Fruit fly (Drosophila melanogaster) whole organism, embryonic: ENCODE measurements around the gene CG7407.

Experiments
- B-H1 ChIP-seq: fragments of 200-800 bp; sonication (Bioruptor generic); IDR thresholded peaks from 3 replicates; pipeline ENCODE4 v1.3.6; 2022; ENCODE audit warnings: missing biosample characterization, missing genetic modification characterization
- CG10431 ChIP-seq: fragments of 200-800 bp; sonication (Bioruptor generic); optimal IDR thresholded peaks from 3 replicates; lab custom pipeline; 2018; ENCODE audit warnings: missing biosample characterization, mild to moderate bottlenecking, missing genetic modification characterization
- CG12219 ChIP-seq: fragments of 200-800 bp; sonication (Bioruptor generic); optimal IDR thresholded peaks from 3 replicates; lab custom pipeline; 2018; ENCODE audit warnings: missing biosample characterization, mild to moderate bottlenecking, missing genetic modification characterization
- CG13287 ChIP-seq: fragments of 200-800 bp; sonication (Bioruptor generic); IDR thresholded peaks from 2 replicates; pipeline ENCODE4 v1.3.6; 2022; ENCODE audit warnings: missing biosample characterization, missing genetic modification characterization; ENCODE audit not compliant: partially characterized antibody
- CG14050 ChIP-seq: fragments of 200-800 bp; sonication (Bioruptor generic); IDR thresholded peaks from 3 replicates; pipeline ENCODE4 v1.3.6; 2022; ENCODE audit warnings: missing biosample characterization, missing genetic modification characterization
- CG1529 ChIP-seq: fragments of 200-800 bp; sonication (Bioruptor generic); optimal IDR thresholded peaks from 3 replicates; lab custom pipeline; 2018; ENCODE audit warnings: missing biosample characterization, missing genetic modification characterization
- CG15514 ChIP-seq: fragments of 200-800 bp; sonication (Bioruptor generic); optimal IDR thresholded peaks from 3 replicates; lab custom pipeline; 2017; ENCODE audit warnings: missing biosample characterization, missing genetic modification characterization, mild to moderate bottlenecking, moderate library complexity, missing genetic modification reagents
- CG17186 ChIP-seq: fragments of 200-800 bp; sonication (Bioruptor generic); optimal IDR thresholded peaks from 3 replicates; lab custom pipeline; 2017; ENCODE audit warnings: missing biosample characterization, missing genetic modification reagents, missing genetic modification characterization
- CG17359 ChIP-seq: fragments of 200-800 bp; sonication (Bioruptor generic); optimal IDR thresholded peaks from 3 replicates; lab custom pipeline; 2018; ENCODE audit warnings: missing biosample characterization, mild to moderate bottlenecking, missing genetic modification characterization, moderate library complexity
- CG18262 ChIP-seq: fragments of 200-800 bp; optimal IDR thresholded peaks from 3 replicates; lab custom pipeline; 2019; ENCODE audit warnings: missing biosample characterization, mild to moderate bottlenecking, missing genetic modification characterization, moderate library complexity
- CG2116 ChIP-seq: fragments of 200-800 bp; sonication (Bioruptor generic); optimal IDR thresholded peaks from 3 replicates; lab custom pipeline; 2018; ENCODE audit warnings: missing biosample characterization, mild to moderate bottlenecking, missing genetic modification characterization
- CG2889 ChIP-seq: fragments of 200-800 bp; sonication (Bioruptor generic); IDR thresholded peaks from 3 replicates; pipeline ENCODE4 v1.3.6; 2022; ENCODE audit warnings: missing biosample characterization, missing genetic modification characterization
- CG3065 ChIP-seq: fragments of 200-800 bp; sonication (Bioruptor generic); optimal IDR thresholded peaks from 2 replicates; lab custom pipeline; 2016; ENCODE audit warnings: missing biosample characterization, missing genetic modification characterization
- CG31224 ChIP-seq: fragments of 200-800 bp; sonication (Bioruptor generic); IDR thresholded peaks from 2 replicates; pipeline ENCODE4 v1.3.6; 2022; ENCODE audit warnings: missing biosample characterization, missing genetic modification characterization
- CG31388 ChIP-seq: fragments of 200-800 bp; sonication (Bioruptor generic); optimal IDR thresholded peaks from 2 replicates; lab custom pipeline; 2016; ENCODE audit warnings: missing biosample characterization, missing genetic modification characterization
- CG3407 ChIP-seq: fragments of 200-800 bp; sonication (Bioruptor generic); optimal IDR thresholded peaks from 2 replicates; lab custom pipeline; 2018; ENCODE audit warnings: missing biosample characterization, mild to moderate bottlenecking, missing genetic modification characterization
- CG3995 ChIP-seq: fragments of 200-800 bp; sonication (Bioruptor generic); optimal IDR thresholded peaks from 3 replicates; lab custom pipeline; 2016; ENCODE audit warnings: missing biosample characterization, missing genetic modification characterization
- CG4707 ChIP-seq: fragments of 200-800 bp; sonication (Bioruptor generic); optimal IDR thresholded peaks from 2 replicates; lab custom pipeline; 2018; ENCODE audit warnings: missing biosample characterization, mild to moderate bottlenecking, missing genetic modification characterization, moderate library complexity
- CG6175 ChIP-seq: fragments of 200-800 bp; sonication (Bioruptor generic); IDR thresholded peaks from 3 replicates; pipeline ENCODE4 v1.3.6; 2022; ENCODE audit warnings: missing biosample characterization, missing genetic modification characterization
- CG8359 ChIP-seq: fragments of 200-800 bp; sonication (Bioruptor generic); optimal IDR thresholded peaks from 2 replicates; lab custom pipeline; 2017; ENCODE audit warnings: missing biosample characterization, mild to moderate bottlenecking, missing genetic modification characterization, borderline replicate concordance
- CG8924 ChIP-seq: fragments of 200-800 bp; optimal IDR thresholded peaks from 3 replicates; lab custom pipeline; 2019; ENCODE audit warnings: missing biosample characterization, mild to moderate bottlenecking, missing genetic modification characterization, moderate library complexity
- CG9932 ChIP-seq: fragments of 200-800 bp; sonication (Bioruptor generic); IDR thresholded peaks from 2 replicates; pipeline ENCODE4 v1.3.6; 2022; ENCODE audit warnings: missing biosample characterization, missing genetic modification characterization
- CHES-1-like ChIP-seq: fragments of 200-800 bp; sonication (Bioruptor generic); optimal IDR thresholded peaks from 2 replicates; lab custom pipeline; 2016; ENCODE audit warnings: missing biosample characterization, missing genetic modification characterization
- Dek ChIP-seq: fragments of 200-800 bp; sonication (Bioruptor generic); optimal IDR thresholded peaks from 3 replicates; lab custom pipeline; 2019; ENCODE audit warnings: missing biosample characterization, mild to moderate bottlenecking, missing genetic modification characterization, moderate library complexity
- Dfd ChIP-seq, 2 experiments: fragments of >200 bp; optimal IDR thresholded peaks; 2 replicates each; lab custom pipeline; 2017; ENCODE audit warnings: missing biosample characterization in 2 of 2, missing genetic modification characterization in 2 of 2
- Doc2 ChIP-seq: fragments of 200-800 bp; sonication (Bioruptor generic); IDR thresholded peaks from 2 replicates; pipeline ENCODE4 v1.3.6; 2022; ENCODE audit warnings: missing biosample characterization, missing genetic modification characterization
- Fer3 ChIP-seq: fragments of 200-800 bp; sonication (Bioruptor generic); optimal IDR thresholded peaks from 2 replicates; lab custom pipeline; 2018; ENCODE audit warnings: missing biosample characterization, mild to moderate bottlenecking, missing genetic modification characterization, moderate library complexity
- Hr39 ChIP-seq: fragments of >200 bp; optimal IDR thresholded peaks from 2 replicates; lab custom pipeline; 2017
- Hsf ChIP-seq: fragments of 200-800 bp; sonication (Bioruptor generic); optimal IDR thresholded peaks from 3 replicates; lab custom pipeline; 2016; ENCODE audit warnings: missing biosample characterization, missing genetic modification characterization
- Lhr ChIP-seq: fragments of 200-800 bp; sonication (Bioruptor generic); optimal IDR thresholded peaks from 3 replicates; lab custom pipeline; 2017; ENCODE audit warnings: mild to moderate bottlenecking, missing biosample characterization, missing genetic modification reagents, missing genetic modification characterization
- MBD-R2 ChIP-seq: fragments of 200-800 bp; sonication (Bioruptor generic); IDR thresholded peaks from 2 replicates; pipeline ENCODE4 v1.3.6; 2022; ENCODE audit warnings: missing biosample characterization, missing genetic modification characterization
- NC2β ChIP-seq: fragments of 200-800 bp; sonication (Bioruptor generic); optimal IDR thresholded peaks from 2 replicates; lab custom pipeline; 2016; ENCODE audit warnings: missing biosample characterization, missing genetic modification characterization
- Nf-YC ChIP-seq: fragments of 200-800 bp; optimal IDR thresholded peaks from 3 replicates; lab custom pipeline; 2019; ENCODE audit warnings: missing biosample characterization, mild to moderate bottlenecking, missing genetic modification characterization, moderate library complexity
- Rfx ChIP-seq: fragments of 200-800 bp; sonication (Bioruptor generic); IDR thresholded peaks from 2 replicates; pipeline ENCODE4 v1.3.6; 2022; ENCODE audit warnings: missing biosample characterization, missing genetic modification characterization
- Sin3A ChIP-seq: fragments of >200 bp; optimal IDR thresholded peaks from 2 replicates; lab custom pipeline; 2018
- Sry-β ChIP-seq: fragments of 200-800 bp; sonication (Bioruptor generic); optimal IDR thresholded peaks from 2 replicates; lab custom pipeline; 2018; ENCODE audit warnings: missing biosample characterization, mild to moderate bottlenecking, missing genetic modification characterization, moderate library complexity
- Xrp1 ChIP-seq: fragments of 200-800 bp; sonication (Bioruptor generic); IDR thresholded peaks from 2 replicates; pipeline ENCODE4 v1.3.6; 2022; ENCODE audit warnings: missing biosample characterization, missing genetic modification characterization
- ac ChIP-seq: fragments of 200-800 bp; sonication (Bioruptor generic); optimal IDR thresholded peaks from 3 replicates; lab custom pipeline; 2017; ENCODE audit warnings: missing biosample characterization, mild to moderate bottlenecking, missing genetic modification characterization
- fru ChIP-seq: fragments of >200 bp; optimal IDR thresholded peaks from 2 replicates; lab custom pipeline; 2017
- gsb ChIP-seq: fragments of 200-800 bp; sonication (Bioruptor generic); IDR thresholded peaks from 2 replicates; pipeline ENCODE4 v1.3.6; 2022; ENCODE audit warnings: missing biosample characterization, missing genetic modification characterization
- lov ChIP-seq, 2 experiments: fragments of 200-800 bp in 1 of 2; fragments of >200 bp in 1 of 2; sonication (Bioruptor generic) in 1 of 2; IDR thresholded peaks in 1 of 2; optimal IDR thresholded peaks in 1 of 2; 2 replicates in 1 of 2; 3 replicates in 1 of 2; pipeline versions ENCODE4 v1.3.6 to Lab custom; 2017 to 2022; ENCODE audit warnings: missing biosample characterization in 1 of 2, missing genetic modification characterization in 1 of 2
- oc ChIP-seq: fragments of 200-800 bp; sonication (Bioruptor generic); optimal IDR thresholded peaks from 2 replicates; lab custom pipeline; 2018; ENCODE audit warnings: missing biosample characterization, mild to moderate bottlenecking, missing genetic modification characterization, moderate library complexity
- row ChIP-seq: fragments of 200-800 bp; sonication (Bioruptor generic); IDR thresholded peaks from 3 replicates; pipeline ENCODE4 v1.3.6; 2022; ENCODE audit warnings: missing biosample characterization, missing genetic modification characterization
- sens-2 ChIP-seq: fragments of 200-800 bp; sonication (Bioruptor generic); IDR thresholded peaks from 2 replicates; pipeline ENCODE4 v1.3.6; 2022; ENCODE audit warnings: missing biosample characterization, missing genetic modification characterization
- seq ChIP-seq: fragments of 200-800 bp; sonication (Bioruptor generic); IDR thresholded peaks from 2 replicates; pipeline ENCODE4 v1.3.6; 2022; ENCODE audit warnings: missing biosample characterization, missing genetic modification characterization
- sima ChIP-seq: fragments of 200-800 bp; sonication (Bioruptor generic); optimal IDR thresholded peaks from 2 replicates; lab custom pipeline; 2016; ENCODE audit warnings: missing biosample characterization, missing genetic modification characterization
- so ChIP-seq: fragments of 200-800 bp; sonication (Bioruptor generic); IDR thresholded peaks from 3 replicates; pipeline ENCODE4 v1.3.6; 2022; ENCODE audit warnings: missing biosample characterization, missing genetic modification characterization
- stc ChIP-seq: fragments of 200-800 bp; sonication (Bioruptor generic); IDR thresholded peaks from 2 replicates; pipeline ENCODE4 v1.3.6; 2022; ENCODE audit warnings: missing biosample characterization, missing genetic modification characterization
- ttk ChIP-seq: fragments of 200-800 bp; sonication (Bioruptor generic); IDR thresholded peaks from 2 replicates; pipeline ENCODE4 v2.1.2; 2022; ENCODE audit warnings: missing biosample characterization, missing genetic modification characterization
- vvl ChIP-seq: fragments of 200-800 bp; sonication (Bioruptor generic); IDR thresholded peaks from 2 replicates; pipeline ENCODE4 v1.3.6; 2022; ENCODE audit warnings: missing biosample characterization, missing genetic modification characterization
- yki ChIP-seq: fragments of >200 bp; optimal IDR thresholded peaks from 3 replicates; lab custom pipeline; 2018

Gene CG7407

dm6 chr3L:21824725-21825353 is 1.6 kb downstream of the CG7407 start, which contains the start of gene eIF2A (continued):
- TF ChIP-seq CG31388: no peak
- TF ChIP-seq ac (GFP tag; lab: Kevin White, UChicago): peak; percentile 15
- no peak for TF ChIP-seq CG3407 (GFP tag; lab: Kevin White, UChicago)
- no peak for TF ChIP-seq Dfd (GFP tag; optimal IDR thresholded peaks at IDR 0.05; lab: Kevin White, UChicago)
- peak; percentile 32 for TF ChIP-seq CG8924 (tag; lab: Kevin White, UChicago)
- TF ChIP-seq CG18262: peak; percentile 33
- TF ChIP-seq CG17186: peak; percentile 87
- TF ChIP-seq CG15514 (GFP tag; lab: Kevin White, UChicago): peak; percentile 89
- TF ChIP-seq CG9932: peak; percentile 75; the same call in 1 of the 2 replicates
- TF ChIP-seq stc (GFP tag; lab: Robert Waterston, UW): 0 out of 2 replicates have a peak, but pooled peaks have one; percentile 29
- peak; percentile 2 for TF ChIP-seq CG3065 (GFP tag; lab: Kevin White, UChicago)
- TF ChIP-seq so (GFP tag; lab: Robert Waterston, UW): 0 out of 3 replicates have a peak, but pooled peaks have one; percentile 15
- TF ChIP-seq fru: no peak
- TF ChIP-seq CG12219 (GFP tag; lab: Kevin White, UChicago): no peak
- TF ChIP-seq ttk (GFP tag; lab: Robert Waterston, UW): no peak
- TF ChIP-seq CG8359: no peak
- TF ChIP-seq Rfx (GFP tag; lab: Robert Waterston, UW): peak; percentile 86
- no peak for TF ChIP-seq CG14050
- peak; percentile 88 for TF ChIP-seq MBD-R2 (GFP tag; lab: Robert Waterston, UW)
- TF ChIP-seq seq (GFP tag; lab: Robert Waterston, UW): no peak; the same call in 1 of the 2 replicates
- TF ChIP-seq Fer3 (tag; lab: Kevin White, UChicago): peak; percentile 52
- TF ChIP-seq Sin3A (lab: Kevin White, UChicago): peak; percentile 69
- peak; percentile 22 for TF ChIP-seq Sry-β (GFP tag; lab: Kevin White, UChicago)
- TF ChIP-seq Dek: no peak
- no peak for TF ChIP-seq yki
- peak; percentile 79 for TF ChIP-seq Lhr (GFP tag; lab: Kevin White, UChicago)
- no peak for TF ChIP-seq CG10431
- TF ChIP-seq CG2889 (GFP tag; lab: Robert Waterston, UW): no peak
- TF ChIP-seq CG6175: no peak
- no peak for TF ChIP-seq sens-2 (GFP tag; lab: Robert Waterston, UW)
- peak; percentile 66 for TF ChIP-seq NC2β (GFP tag; lab: Kevin White, UChicago)
- no peak for TF ChIP-seq oc (tag; lab: Kevin White, UChicago)
- TF ChIP-seq Hsf (GFP tag; lab: Kevin White, UChicago): peak; percentile 58
- TF ChIP-seq Doc2 (GFP tag; lab: Robert Waterston, UW): no peak
- peak; percentile 81 for TF ChIP-seq CHES-1-like (GFP tag; lab: Kevin White, UChicago)
- peak; percentile 71 for TF ChIP-seq Xrp1 (GFP tag; lab: Robert Waterston, UW)
- no peak for TF ChIP-seq Hr39 (lab: Kevin White, UChicago)
- TF ChIP-seq row (GFP tag; lab: Robert Waterston, UW): peak; percentile 48; the same call in 2 of the 3 replicates
- peak; percentile 11 for TF ChIP-seq CG3995
- TF ChIP-seq CG17359: peak; percentile 44
- no peak for TF ChIP-seq CG1529
- peak; percentile 90 for TF ChIP-seq CG13287 (GFP tag; lab: Robert Waterston, UW)
- TF ChIP-seq lov (optimal IDR thresholded peaks at IDR 0.05; lab: Kevin White, UChicago): no peak
- TF ChIP-seq lov (GFP tag; IDR thresholded peaks at IDR 0.05; lab: Robert Waterston, UW): peak; percentile 73; the same call in 1 of the 3 replicates
- no peak for TF ChIP-seq B-H1 (GFP tag; lab: Robert Waterston, UW)
- peak; percentile 39; the same call in 1 of the 2 replicates for TF ChIP-seq gsb (GFP tag; lab: Robert Waterston, UW)
- peak; percentile 49; the same call in 1 of the 2 replicates for TF ChIP-seq CG31224
- TF ChIP-seq sima: no peak
- TF ChIP-seq CG2116 (GFP tag; lab: Kevin White, UChicago): peak; percentile 100
- TF ChIP-seq vvl (GFP tag; lab: Robert Waterston, UW): peak; percentile 80
- peak; percentile 72 for TF ChIP-seq Nf-YC (tag; lab: Kevin White, UChicago)
- peak; percentile 2 for TF ChIP-seq CG4707 (GFP tag; lab: Kevin White, UChicago)
